Fruit fly (Drosophila melanogaster): ENCODE results near the gene CG13102.

The CG13102 gene

dm6 chr2L:8980359-8980758, 31.6 kb upstream of the CG13102 start, which contains the start of gene CG18662:
Gene CG18662 (plus strand): TSS chr2L:8980659.
- TF ChIP-seq tap (tag; optimal IDR thresholded peaks at IDR 0.05) (no peak), CG1647 (GFP tag; optimal IDR thresholded peaks at IDR 0.05) (no peak), Hr39 (optimal IDR thresholded peaks at IDR 0.05) (no peak), CG3847 (GFP tag; IDR thresholded peaks at IDR 0.05) (no peak), vnd (GFP tag; IDR thresholded peaks at IDR 0.05; ENCODE audit: partially characterized antibody) (no peak), kah (GFP tag; optimal IDR thresholded peaks at IDR 0.05) (no peak), Atf6 (GFP tag; IDR thresholded peaks at IDR 0.05) (no peak), cad (GFP tag; optimal IDR thresholded peaks at IDR 0.05) (no peak), CG3726 (GFP tag; IDR thresholded peaks at IDR 0.05) (no peak), sisA (GFP tag; IDR thresholded peaks at IDR 0.05) (no peak), crol (GFP tag; IDR thresholded peaks at IDR 0.05) (no peak), gsb (GFP tag; IDR thresholded peaks at IDR 0.05) (no peak), CG18262 (tag; optimal IDR thresholded peaks at IDR 0.05) (no peak), fru (optimal IDR thresholded peaks at IDR 0.05) (no peak), CG30403 (GFP tag; optimal IDR thresholded peaks at IDR 0.05) (no peak), CG1024 (GFP tag; IDR thresholded peaks at IDR 0.05) (no peak)

- TF ChIP-seq CG6272 (GFP tag; IDR thresholded peaks at IDR 0.05) (no peak), cwo (GFP tag; optimal IDR thresholded peaks at IDR 0.05) (peak; percentile 32), jigr1 (GFP tag; IDR thresholded peaks at IDR 0.05) (no peak), phol (tag; optimal IDR thresholded peaks at IDR 0.05) (peak; percentile 41), wor (GFP tag; IDR thresholded peaks at IDR 0.05) (no peak), Sox102F (GFP tag; optimal IDR thresholded peaks at IDR 0.05) (peak; percentile 69), Fer3 (tag; optimal IDR thresholded peaks at IDR 0.05) (peak; percentile 71), sc (optimal IDR thresholded peaks at IDR 0.05) (no peak), sc (GFP tag; optimal IDR thresholded peaks at IDR 0.05) (no peak), scrt (GFP tag; optimal IDR thresholded peaks at IDR 0.05) (peak; percentile 38), hkb (optimal IDR thresholded peaks at IDR 0.05) (no peak), hkb (GFP tag; IDR thresholded peaks at IDR 0.05) (peak; percentile 73), CG14965 (GFP tag; optimal IDR thresholded peaks at IDR 0.05; ENCODE audit: borderline replicate concordance) (no peak), lmd (GFP tag; IDR thresholded peaks at IDR 0.05) (peak; percentile 62; the same call in 1 of the 2 replicates), CG8359 (GFP tag; optimal IDR thresholded peaks at IDR 0.05; ENCODE audit: borderline replicate concordance) (no peak), Hr3 (GFP tag; optimal IDR thresholded peaks at IDR 0.05) (peak; percentile 43), CG6854 (GFP tag; optimal IDR thresholded peaks at IDR 0.05) (peak; percentile 30), dan (GFP tag; IDR thresholded peaks at IDR 0.05) (no peak), oc (tag; optimal IDR thresholded peaks at IDR 0.05) (no peak), B-H2 (GFP tag; optimal IDR thresholded peaks at IDR 0.05) (no peak), Xrp1 (GFP tag; IDR thresholded peaks at IDR 0.05) (peak; percentile 38; the same call in 1 of the 2 replicates), yki (optimal IDR thresholded peaks at IDR 0.05) (no peak), Sry-δ (GFP tag; optimal IDR thresholded peaks at IDR 0.05) (no peak), CG6654 (GFP tag; optimal IDR thresholded peaks at IDR 0.05) (no peak), ems (GFP tag; optimal IDR thresholded peaks at IDR 0.05) (peak; percentile 21), CG10565 (GFP tag; optimal IDR thresholded peaks at IDR 0.05) (no peak), gfzf (GFP tag; optimal IDR thresholded peaks at IDR 0.05) (no peak), hbn (GFP tag; IDR thresholded peaks at IDR 0.05; ENCODE audit: partially characterized antibody) (no peak), onecut (GFP tag; IDR thresholded peaks at IDR 0.05) (no peak), schlank (tag; optimal IDR thresholded peaks at IDR 0.05) (no peak), lilli (GFP tag; optimal IDR thresholded peaks at IDR 0.05) (peak; percentile 59), CG10366 (GFP tag; IDR thresholded peaks at IDR 0.05) (peak; percentile 45; the same call in 1 of the 2 replicates), Ptx1 (GFP tag; IDR thresholded peaks at IDR 0.05) (peak; percentile 62), Bdp1 (GFP tag; optimal IDR thresholded peaks at IDR 0.05) (no peak), Tbp (GFP tag; optimal IDR thresholded peaks at IDR 0.05) (no peak), pb (GFP tag; optimal IDR thresholded peaks at IDR 0.05) (peak; percentile 27)
These were observed 29.2 kb upstream of the CG13102 start for dm6 chr2L:8982584-8983302.
